Worm (Caenorhabditis elegans) whole organism, midembryonic: Measurements from ENCODE around the gene B0495.9.

Experiments
- T22C8.4 ChIP-seq: fragments of 200-800 bp; sonication (Bioruptor generic); IDR thresholded peaks from 2 replicates; pipeline ENCODE4 v1.3.6; 2022; ENCODE audit warnings: missing genetic modification characterization, missing compliant biosample characterization
- cog-1 ChIP-seq: sonication (generic microtip); optimal IDR thresholded peaks from 2 replicates; lab custom pipeline; 2016; ENCODE audit warnings: missing genetic modification characterization, missing compliant biosample characterization
- flt-1 ChIP-seq: fragments of 200-800 bp; sonication (Bioruptor generic); IDR thresholded peaks from 2 replicates; pipeline ENCODE4 v1.3.6; 2022; ENCODE audit warnings: missing genetic modification characterization, missing compliant biosample characterization
- klf-2 ChIP-seq: fragments of 200-800 bp; sonication (Bioruptor generic); conservative IDR thresholded peaks from 2 replicates; pipeline ENCODE4 v1.3.6; 2022; ENCODE audit warnings: missing genetic modification reagents, missing genetic modification characterization, missing compliant biosample characterization
- ref-1 ChIP-seq: fragments of 200-800 bp; sonication (Bioruptor generic); conservative IDR thresholded peaks from 2 replicates; pipeline ENCODE4 v1.3.6; 2022; ENCODE audit warnings: missing genetic modification reagents, missing genetic modification characterization, missing compliant biosample characterization
- tab-1 ChIP-seq: fragments of 200-800 bp; sonication (Bioruptor generic); IDR thresholded peaks from 2 replicates; pipeline ENCODE4 v1.3.6; 2022; ENCODE audit warnings: missing genetic modification characterization, missing compliant biosample characterization
- ztf-23 ChIP-seq: fragments of 200-800 bp; sonication (Bioruptor generic); IDR thresholded peaks from 2 replicates; pipeline ENCODE4 v1.3.6; 2022; ENCODE audit warnings: missing genetic modification reagents, missing genetic modification characterization, missing compliant biosample characterization
- ztf-29 ChIP-seq: fragments of 200-800 bp; sonication (Bioruptor generic); IDR thresholded peaks from 2 replicates; pipeline ENCODE4 v1.3.6; 2022; ENCODE audit warnings: missing genetic modification reagents, missing genetic modification characterization, missing compliant biosample characterization

ce11 chrII:7722784-7723183, 14.3 kb upstream of the B0495.9 start:
- TF ChIP-seq ztf-29: no peak
- TF ChIP-seq T22C8.4 (GFP tag; lab: Robert Waterston, UW): no peak
- TF ChIP-seq flt-1 (GFP tag; lab: Robert Waterston, UW): no peak
- no peak for TF ChIP-seq ztf-23 (GFP tag; lab: Robert Waterston, UW)
- no peak for TF ChIP-seq ref-1 (GFP tag; lab: Robert Waterston, UW)
- TF ChIP-seq tab-1 (GFP tag; lab: Robert Waterston, UW): no peak
- TF ChIP-seq cog-1: no peak
- TF ChIP-seq klf-2 (GFP tag; lab: Robert Waterston, UW): no peak
